Worm (Caenorhabditis elegans) whole organism, early embryonic: ENCODE results near the gene srt-18.

Source experiments
- B0310.2 ChIP-seq: sonication (generic microtip); optimal IDR thresholded peaks from 2 replicates; lab custom pipeline; 2016; ENCODE audit warnings: mild to moderate bottlenecking, missing genetic modification characterization, missing compliant biosample characterization
- F13C5.2 ChIP-seq: sonication (generic microtip); optimal IDR thresholded peaks from 2 replicates; lab custom pipeline; 2017; ENCODE audit warnings: mild to moderate bottlenecking, missing genetic modification characterization, inconsistent platforms, missing compliant biosample characterization
- aly-1 ChIP-seq: sonication (generic microtip); optimal IDR thresholded peaks from 2 replicates; lab custom pipeline; 2016; ENCODE audit warnings: missing genetic modification characterization, missing compliant biosample characterization
- ama-1 ChIP-seq: fragments of 150-350 bp; optimal IDR thresholded peaks from 2 replicates; lab custom pipeline; 2014
- ceh-13 ChIP-seq: fragments of 200-800 bp; sonication (Bioruptor generic); optimal IDR thresholded peaks from 2 replicates; lab custom pipeline; 2018; ENCODE audit warnings: mild to moderate bottlenecking, missing genetic modification characterization, missing compliant biosample characterization
- ceh-36 ChIP-seq: sonication (generic microtip); optimal IDR thresholded peaks from 2 replicates; lab custom pipeline; 2016; ENCODE audit warnings: missing genetic modification characterization, inconsistent platforms, missing compliant biosample characterization
- ets-7 ChIP-seq: sonication (generic microtip); optimal IDR thresholded peaks from 2 replicates; lab custom pipeline; 2016; ENCODE audit warnings: missing genotype, missing genetic modification characterization, missing compliant biosample characterization
- hmg-4 ChIP-seq: fragments of 200-800 bp; sonication (Bioruptor generic); optimal IDR thresholded peaks from 2 replicates; lab custom pipeline; 2018; ENCODE audit warnings: mild to moderate bottlenecking, missing genetic modification characterization, missing compliant biosample characterization
- hnd-1 ChIP-seq: sonication (generic microtip); optimal IDR thresholded peaks from 2 replicates; lab custom pipeline; 2016; ENCODE audit warnings: missing genetic modification characterization, missing compliant biosample characterization
- scrt-1 ChIP-seq: fragments of 200-800 bp; sonication (Bioruptor generic); IDR thresholded peaks from 2 replicates; pipeline ENCODE4 v1.3.6; 2022; ENCODE audit warnings: missing genetic modification characterization, missing compliant biosample characterization
- tbx-11 ChIP-seq: fragments of 200-800 bp; sonication (Bioruptor generic); IDR thresholded peaks from 2 replicates; pipeline ENCODE4 v1.3.6; 2022; ENCODE audit warnings: missing genetic modification characterization, missing compliant biosample characterization

DNA sequence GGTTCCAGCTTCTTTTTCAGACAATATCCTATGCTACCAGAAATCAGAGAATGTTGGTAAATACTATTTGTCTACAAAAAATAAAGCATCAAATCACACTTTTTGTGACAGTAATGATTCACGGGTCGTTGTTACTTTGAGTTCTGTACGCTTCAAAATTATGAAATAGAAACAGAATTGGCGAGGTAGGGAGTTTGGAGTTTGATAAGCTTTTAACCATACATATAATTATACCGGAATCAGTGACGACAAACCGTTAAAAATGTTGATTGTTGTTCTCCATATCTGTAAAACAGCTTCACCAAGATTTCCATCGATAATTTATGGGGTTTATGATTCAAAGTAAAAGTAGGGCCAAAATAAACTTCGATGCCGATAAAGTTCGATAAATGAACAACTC is 37.5 kb downstream of the srt-18 start:
- TF ChIP-seq scrt-1 (GFP tag; lab: Robert Waterston, UW) (no peak), hmg-4 (GFP tag; lab: Kevin White, UChicago) (no peak), B0310.2 (no peak), ama-1 (lab: Kevin White, UChicago) (no peak), ceh-36 (tag; lab: Kevin White, UChicago) (no peak), tbx-11 (GFP tag; lab: Robert Waterston, UW) (no peak), aly-1 (tag; lab: Kevin White, UChicago) (no peak), ceh-13 (GFP tag; lab: Kevin White, UChicago) (no peak), F13C5.2 (tag; lab: Kevin White, UChicago) (no peak), hnd-1 (tag; lab: Kevin White, UChicago) (no peak), ets-7 (tag; lab: Kevin White, UChicago) (no peak)
